Worm (Caenorhabditis elegans) whole organism, late embryonic: ENCODE data around the gene C34C12.9.
A peak's percentile ranks its signal among the peaks of the same experiment; 100 is the strongest.

Experiments
- ama-1 ChIP-seq: fragments of 150-350 bp; optimal IDR thresholded peaks from 2 replicates; lab custom pipeline; 2014
- che-1 ChIP-seq: sonication (generic microtip); optimal IDR thresholded peaks from 2 replicates; lab custom pipeline; 2016; ENCODE audit warnings: mild to moderate bottlenecking, missing genetic modification characterization, missing compliant biosample characterization

DNA sequence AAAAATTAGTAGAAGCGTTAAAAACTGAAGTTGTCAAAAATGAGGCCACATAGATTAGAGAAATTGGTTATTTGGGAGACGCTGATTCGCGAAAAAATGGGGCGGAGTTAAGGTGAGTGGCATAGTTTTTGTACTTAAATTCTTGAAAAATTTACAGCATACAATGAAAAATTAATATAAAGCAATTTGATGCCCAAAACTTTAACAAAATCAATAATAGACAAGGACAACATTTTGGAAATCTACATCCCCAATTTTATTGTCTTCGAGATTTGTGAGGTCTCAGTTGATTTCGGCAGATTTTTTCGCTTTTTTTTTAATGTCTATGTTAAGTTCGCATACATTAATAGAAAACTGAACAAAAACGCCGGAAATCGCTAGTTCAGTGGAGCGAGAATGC lies 933 bp upstream of the C34C12.9 start:
- no peak for TF ChIP-seq ama-1
- TF ChIP-seq che-1 (tag; lab: Kevin White, UChicago), result peak; percentile 36
